Fruit fly (Drosophila melanogaster) whole organism: ENCODE measurements around the gene CG13887.

ENCODE experiments used
- CG8478 ChIP-seq: fragments of >200 bp; optimal IDR thresholded peaks from 2 replicates; lab custom pipeline; 2018; ENCODE audit warnings: inconsistent platforms
- Dll ChIP-seq: fragments of >200 bp; optimal IDR thresholded peaks from 2 replicates; lab custom pipeline; 2017
- EcR ChIP-seq, 2 experiments: fragments of >200 bp; optimal IDR thresholded peaks; 2 replicates each; lab custom pipeline; 2017; ENCODE audit warnings: missing biosample characterization in 2 of 2, missing genetic modification characterization in 2 of 2, missing genetic modification reagents in 2 of 2
- psq ChIP-seq: fragments of >200 bp; optimal IDR thresholded peaks from 2 replicates; lab custom pipeline; 2017
- usp ChIP-seq: fragments of >200 bp; optimal IDR thresholded peaks from 2 replicates; lab custom pipeline; 2017; ENCODE audit warnings: missing biosample characterization, missing genetic modification characterization, mixed read lengths

dm6 chr3L:808725-809537, 28.7 kb upstream of the CG13887 start:
- TF ChIP-seq EcR (GFP tag; optimal IDR thresholded peaks at IDR 0.05; lab: Kevin White, UChicago) (no peak), psq (no peak), CG8478 (lab: Kevin White, UChicago) (no peak), usp (no peak), Dll (no peak)
